Worm (Caenorhabditis elegans) whole organism, young adult: ENCODE results near the gene F44E5.17.

Source experiments
- C06A6.2 ChIP-seq: fragments of 200-800 bp; sonication (Bioruptor generic); conservative IDR thresholded peaks from 2 replicates; pipeline ENCODE4 v1.3.6; 2022; ENCODE audit warnings: missing genetic modification characterization, missing compliant biosample characterization
- F33H1.4 ChIP-seq: fragments of 200-800 bp; sonication (Bioruptor generic); IDR thresholded peaks from 2 replicates; pipeline ENCODE4 v1.3.6; 2022; ENCODE audit warnings: missing genetic modification reagents, missing genetic modification characterization, missing compliant biosample characterization
- F52B5.7 ChIP-seq: sonication (generic microtip); optimal IDR thresholded peaks from 2 replicates; lab custom pipeline; 2016; ENCODE audit warnings: mild to moderate bottlenecking, missing genetic modification characterization, missing compliant biosample characterization
- F55B11.4 ChIP-seq: sonication (generic microtip); optimal IDR thresholded peaks from 2 replicates; lab custom pipeline; 2016; ENCODE audit warnings: missing compliant biosample characterization, missing genetic modification characterization, borderline replicate concordance; ENCODE audit not compliant: insufficient read depth
- F57A8.1 ChIP-seq: fragments of 200-800 bp; sonication (Bioruptor generic); optimal IDR thresholded peaks from 2 replicates; lab custom pipeline; 2018; ENCODE audit warnings: mild to moderate bottlenecking, missing genetic modification characterization, moderate library complexity, missing compliant biosample characterization
- F57C9.4 ChIP-seq: sonication (generic microtip); optimal IDR thresholded peaks from 2 replicates; lab custom pipeline; 2017; ENCODE audit warnings: mild to moderate bottlenecking, missing genetic modification characterization, missing compliant biosample characterization
- Y53F4B.3 ChIP-seq: fragments of 200-800 bp; sonication (Bioruptor generic); IDR thresholded peaks from 2 replicates; pipeline ENCODE4 v1.3.6; 2022; ENCODE audit warnings: missing genetic modification reagents, missing genetic modification characterization, missing compliant biosample characterization
- Y56A3A.18 ChIP-seq: fragments of 200-800 bp; sonication (Bioruptor generic); IDR thresholded peaks from 2 replicates; pipeline ENCODE4 v1.3.6; 2022; ENCODE audit warnings: missing genetic modification reagents, missing genetic modification characterization, missing compliant biosample characterization
- ZK185.1 ChIP-seq: sonication (generic microtip); optimal IDR thresholded peaks from 2 replicates; lab custom pipeline; 2016; ENCODE audit warnings: mild to moderate bottlenecking, missing genetic modification characterization, missing compliant biosample characterization; ENCODE audit not compliant: poor library complexity, severe bottlenecking
- akir-1 ChIP-seq: fragments of 200-800 bp; sonication (Bioruptor generic); optimal IDR thresholded peaks from 2 replicates; lab custom pipeline; 2018; ENCODE audit warnings: mild to moderate bottlenecking, missing genetic modification characterization, moderate library complexity, missing compliant biosample characterization
- aptf-2 ChIP-seq: fragments of 200-800 bp; sonication (Bioruptor generic); conservative IDR thresholded peaks from 2 replicates; pipeline ENCODE4 v1.3.6; 2022; ENCODE audit warnings: missing genetic modification reagents, missing genetic modification characterization, missing compliant biosample characterization
- aptf-3 ChIP-seq: fragments of 200-800 bp; sonication (Bioruptor generic); IDR thresholded peaks from 2 replicates; pipeline ENCODE4 v1.3.6; 2022; ENCODE audit warnings: missing genetic modification characterization, missing compliant biosample characterization
- attf-3 ChIP-seq: fragments of 200-800 bp; sonication (Bioruptor generic); conservative IDR thresholded peaks from 2 replicates; pipeline ENCODE4 v1.3.6; 2022; ENCODE audit warnings: missing genetic modification reagents, missing genetic modification characterization, missing compliant biosample characterization
- ceh-100 ChIP-seq: fragments of 200-800 bp; sonication (Bioruptor generic); IDR thresholded peaks from 2 replicates; pipeline ENCODE4 v1.3.6; 2022; ENCODE audit warnings: missing genetic modification reagents, missing genetic modification characterization, missing compliant biosample characterization
- ceh-58 ChIP-seq: fragments of 200-800 bp; sonication (Bioruptor generic); IDR thresholded peaks from 2 replicates; pipeline ENCODE4 v1.3.6; 2022; ENCODE audit warnings: missing genetic modification characterization, missing compliant biosample characterization
- ceh-79 ChIP-seq: sonication (generic microtip); optimal IDR thresholded peaks from 2 replicates; lab custom pipeline; 2017; ENCODE audit warnings: mild to moderate bottlenecking, missing genetic modification characterization, missing compliant biosample characterization
- chd-7 ChIP-seq: sonication (generic microtip); optimal IDR thresholded peaks from 2 replicates; lab custom pipeline; 2016; ENCODE audit warnings: mild to moderate bottlenecking, missing genetic modification characterization, moderate library complexity, missing compliant biosample characterization
- efl-1 ChIP-seq: fragments of 150-350 bp; optimal IDR thresholded peaks from 2 replicates; lab custom pipeline; 2014; ENCODE audit warnings: missing biosample characterization, missing genetic modification reagents, missing genetic modification characterization
- egl-18 ChIP-seq: fragments of 200-800 bp; sonication (Bioruptor generic); IDR thresholded peaks from 2 replicates; pipeline ENCODE4 v1.3.6; 2022; ENCODE audit warnings: missing genetic modification reagents, missing genetic modification characterization, missing compliant biosample characterization
- hlh-12 ChIP-seq: sonication (generic microtip); optimal IDR thresholded peaks from 2 replicates; lab custom pipeline; 2016; ENCODE audit warnings: missing genetic modification characterization, missing compliant biosample characterization
- hmg-1.2 ChIP-seq: fragments of 200-800 bp; sonication (Bioruptor generic); IDR thresholded peaks from 2 replicates; pipeline ENCODE4 v1.3.6; 2022; ENCODE audit warnings: missing genetic modification reagents, missing genetic modification characterization, missing compliant biosample characterization
- lag-1 ChIP-seq: fragments of 200-800 bp; sonication (Bioruptor generic); IDR thresholded peaks from 2 replicates; pipeline ENCODE4 v1.3.6; 2022; ENCODE audit warnings: missing genetic modification reagents, missing genetic modification characterization, missing compliant biosample characterization
- let-526 ChIP-seq: fragments of 200-800 bp; sonication (Bioruptor generic); IDR thresholded peaks from 2 replicates; pipeline ENCODE4 v1.3.6; 2022; ENCODE audit warnings: missing genetic modification reagents, missing genetic modification characterization, missing compliant biosample characterization
- lin-26 ChIP-seq: fragments of 200-800 bp; sonication (Bioruptor generic); IDR thresholded peaks from 2 replicates; pipeline ENCODE4 v1.3.6; 2022; ENCODE audit warnings: missing genetic modification reagents, missing genetic modification characterization, missing compliant biosample characterization
- lir-1 ChIP-seq: fragments of 200-800 bp; sonication (Bioruptor generic); conservative IDR thresholded peaks from 2 replicates; pipeline ENCODE4 v1.3.6; 2022; ENCODE audit warnings: missing genetic modification reagents, missing genetic modification characterization, missing compliant biosample characterization
- lsl-1 ChIP-seq: fragments of 200-800 bp; sonication (Bioruptor generic); optimal IDR thresholded peaks from 2 replicates; lab custom pipeline; 2018; ENCODE audit warnings: mild to moderate bottlenecking, missing genetic modification characterization, moderate library complexity, missing compliant biosample characterization
- lsy-27 ChIP-seq: sonication (generic microtip); optimal IDR thresholded peaks from 2 replicates; lab custom pipeline; 2017; ENCODE audit warnings: missing genetic modification characterization, mild to moderate bottlenecking, missing compliant biosample characterization, antibody characterized with exemption, missing genotype, borderline replicate concordance; ENCODE audit not compliant: insufficient read depth
- madf-8 ChIP-seq: fragments of 200-800 bp; sonication (Bioruptor generic); conservative IDR thresholded peaks from 2 replicates; pipeline ENCODE4 v1.3.6; 2022; ENCODE audit warnings: missing genetic modification reagents, missing genetic modification characterization, missing compliant biosample characterization
- mcd-1 ChIP-seq: fragments of 200-800 bp; sonication (Bioruptor generic); IDR thresholded peaks from 2 replicates; pipeline ENCODE4 v1.3.6; 2022; ENCODE audit warnings: missing genetic modification reagents, missing genetic modification characterization, missing compliant biosample characterization
- mxl-1 ChIP-seq: sonication (generic microtip); optimal IDR thresholded peaks from 2 replicates; lab custom pipeline; 2016; ENCODE audit warnings: missing genetic modification characterization, missing compliant biosample characterization
- nfya-1 ChIP-seq: sonication (generic microtip); optimal IDR thresholded peaks from 2 replicates; lab custom pipeline; 2017; ENCODE audit warnings: antibody characterized with exemption, missing compliant biosample characterization, missing genetic modification characterization, borderline replicate concordance; ENCODE audit not compliant: insufficient read depth
- nfya-2 ChIP-seq: fragments of 200-800 bp; sonication (Bioruptor generic); IDR thresholded peaks from 2 replicates; pipeline ENCODE4 v1.3.6; 2022; ENCODE audit warnings: missing genetic modification reagents, missing genetic modification characterization, missing compliant biosample characterization
- nhr-179 ChIP-seq: sonication (generic microtip); optimal IDR thresholded peaks from 2 replicates; lab custom pipeline; 2016; ENCODE audit warnings: mild to moderate bottlenecking, missing genetic modification characterization, missing compliant biosample characterization
- nhr-80 ChIP-seq: sonication (generic microtip); optimal IDR thresholded peaks from 2 replicates; lab custom pipeline; 2016; ENCODE audit warnings: missing genetic modification characterization, missing compliant biosample characterization
- nhr-90 ChIP-seq: sonication (generic microtip); optimal IDR thresholded peaks from 2 replicates; lab custom pipeline; 2016; ENCODE audit warnings: missing genotype, mild to moderate bottlenecking, missing genetic modification characterization, missing compliant biosample characterization
- pbrm-1 ChIP-seq: fragments of 200-800 bp; sonication (Bioruptor generic); IDR thresholded peaks from 2 replicates; pipeline ENCODE4 v1.3.6; 2022; ENCODE audit warnings: missing genetic modification reagents, missing genetic modification characterization, missing compliant biosample characterization
- pha-4 ChIP-seq: fragments of 150-350 bp; sonication (generic microtip); optimal IDR thresholded peaks from 2 replicates; lab custom pipeline; 2014; ENCODE audit warnings: missing biosample characterization, missing genetic modification reagents, missing genetic modification characterization
- sptf-2 ChIP-seq: fragments of 200-800 bp; sonication (Bioruptor generic); optimal IDR thresholded peaks from 2 replicates; lab custom pipeline; 2018; ENCODE audit warnings: mild to moderate bottlenecking, missing genetic modification characterization, missing compliant biosample characterization
- tbp1 ChIP-seq: fragments of 200-800 bp; sonication (Bioruptor generic); optimal IDR thresholded peaks from 2 replicates; lab custom pipeline; 2018; ENCODE audit warnings: mild to moderate bottlenecking, missing genetic modification characterization, missing compliant biosample characterization
- tbx-9 ChIP-seq: sonication (generic microtip); optimal IDR thresholded peaks from 2 replicates; lab custom pipeline; 2016; ENCODE audit warnings: borderline replicate concordance, missing genetic modification characterization, inconsistent platforms, missing compliant biosample characterization
- tlf-1 ChIP-seq: fragments of 200-800 bp; sonication (Bioruptor generic); optimal IDR thresholded peaks from 2 replicates; lab custom pipeline; 2018; ENCODE audit warnings: mild to moderate bottlenecking, missing genetic modification characterization, missing compliant biosample characterization
- ztf-28 ChIP-seq: fragments of 200-800 bp; sonication (Bioruptor generic); IDR thresholded peaks from 2 replicates; pipeline ENCODE4 v1.3.6; 2022; ENCODE audit warnings: missing genetic modification reagents, missing genetic modification characterization, missing compliant biosample characterization

The F44E5.17 gene

DNA sequence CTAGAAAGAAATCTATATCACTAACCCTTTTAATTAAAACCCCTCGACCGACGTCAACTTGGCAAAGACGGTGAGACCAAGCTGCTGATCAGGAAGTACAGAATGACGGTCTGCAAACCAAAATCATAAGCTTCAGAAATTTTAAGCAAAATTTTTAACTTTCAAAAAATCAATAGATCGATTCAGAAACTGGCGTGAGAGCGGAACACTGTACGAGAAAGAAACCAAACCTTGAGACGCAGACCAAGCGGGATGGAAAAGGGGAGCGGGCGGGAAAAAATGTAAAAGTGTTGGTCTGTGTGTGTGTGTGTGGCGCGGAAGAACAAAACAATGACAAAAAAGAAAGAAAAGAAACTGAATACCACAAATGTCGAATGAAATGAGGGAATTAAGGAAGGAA is at the start of gene F44E5.17, which contains the start of gene gpb-1:
Gene F44E5.17, minus strand, starts transcription at position 101 of the 400 bp plus-strand sequence.
Gene gpb-1, minus strand, starts transcription at position 118 of the 400 bp plus-strand sequence.
- peak; percentile 6 for TF ChIP-seq efl-1 (GFP tag; lab: Kevin White, UChicago)
- no peak for TF ChIP-seq ceh-79 (tag; lab: Kevin White, UChicago)
- no peak for TF ChIP-seq akir-1 (GFP tag; lab: Kevin White, UChicago)
- TF ChIP-seq aptf-3 (GFP tag; lab: Robert Waterston, UW) = no peak
- no peak for TF ChIP-seq lag-1 (GFP tag; lab: Robert Waterston, UW)
- TF ChIP-seq nhr-179 = no peak
- peak; percentile 11; the same call in 1 of the 2 replicates for TF ChIP-seq hmg-1.2

DNA sequence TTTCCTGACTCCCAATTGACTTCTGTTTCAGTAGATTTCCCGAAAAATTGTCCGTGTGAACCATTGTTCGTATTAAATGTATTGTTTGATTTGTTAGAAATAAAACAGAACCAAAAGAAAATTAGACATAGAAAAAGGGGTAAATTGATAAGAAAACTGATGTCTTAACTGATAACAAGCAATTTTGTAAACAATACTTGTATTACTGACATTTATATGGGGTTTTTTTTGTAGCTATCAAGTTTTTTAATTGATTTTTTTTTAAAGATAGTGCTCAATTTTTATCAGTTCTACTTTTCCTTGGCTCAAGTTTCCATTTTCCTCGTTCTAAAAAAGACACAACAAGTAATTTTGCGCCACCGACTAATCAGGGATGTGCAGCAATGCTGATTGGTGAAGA is 48.8 kb upstream of the F44E5.17 start:
- TF ChIP-seq ZK185.1 (tag; lab: Kevin White, UChicago) (no peak), nhr-80 (tag; lab: Kevin White, UChicago) (peak; percentile 42), F57C9.4 (tag; lab: Kevin White, UChicago) (no peak), Y53F4B.3 (GFP tag; lab: Robert Waterston, UW) (no peak), lin-26 (no peak), ceh-58 (GFP tag; lab: Robert Waterston, UW) (no peak)

DNA sequence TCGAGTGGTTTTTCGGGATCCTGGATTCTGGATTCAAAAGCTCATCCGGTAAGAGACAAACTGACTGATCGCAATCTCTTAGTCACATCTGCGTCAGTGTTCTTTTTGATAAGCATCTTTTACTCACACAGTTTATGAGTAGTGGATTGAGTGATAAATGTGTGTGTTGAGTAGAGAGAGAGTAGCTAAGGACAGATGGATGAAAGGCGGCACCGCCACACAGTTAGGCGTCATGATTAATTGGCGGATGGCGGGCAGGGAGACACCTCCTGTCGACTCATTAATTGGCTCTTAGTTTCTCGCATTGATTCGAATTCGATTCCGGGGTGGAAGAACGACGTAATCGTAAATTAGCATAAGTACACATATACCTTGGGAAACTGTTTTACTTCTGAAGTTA is 46.0 kb upstream of the F44E5.17 start:
- TF ChIP-seq ztf-28 = no peak
- TF ChIP-seq egl-18 (GFP tag; lab: Robert Waterston, UW) = no peak
- no peak for TF ChIP-seq attf-3 (GFP tag; lab: Robert Waterston, UW)
- TF ChIP-seq F57A8.1 (GFP tag; lab: Kevin White, UChicago) = no peak
- no peak for TF ChIP-seq F55B11.4 (tag; lab: Kevin White, UChicago)
- TF ChIP-seq lsl-1 (GFP tag; lab: Kevin White, UChicago) = no peak
- no peak for TF ChIP-seq aptf-3 (GFP tag; lab: Robert Waterston, UW)
- no peak for TF ChIP-seq let-526 (GFP tag; lab: Robert Waterston, UW)
- no peak for TF ChIP-seq mcd-1 (GFP tag; lab: Robert Waterston, UW)
- TF ChIP-seq lin-26 = no peak
- TF ChIP-seq Y56A3A.18 (GFP tag; lab: Robert Waterston, UW) = no peak
- no peak for TF ChIP-seq nfya-2 (GFP tag; lab: Robert Waterston, UW)

DNA sequence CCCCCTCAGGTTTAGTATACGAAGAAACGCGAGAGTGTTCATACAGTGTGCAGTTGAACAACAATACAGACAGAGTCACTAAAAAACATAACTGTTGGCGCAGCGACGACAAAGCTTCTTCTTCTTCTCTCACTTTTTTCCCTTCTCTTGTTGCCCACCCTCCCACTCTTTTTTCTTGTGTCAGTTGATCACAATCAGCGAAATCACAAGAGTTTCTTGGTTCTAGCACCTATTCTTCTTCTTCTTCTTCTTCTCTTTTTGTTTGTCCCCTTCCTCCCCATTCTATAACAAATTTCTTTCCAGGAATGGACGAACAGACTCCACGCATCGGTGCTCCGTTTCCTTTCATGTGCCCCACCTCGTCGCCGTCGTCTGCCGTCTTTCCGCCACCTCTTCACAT is 42.1 kb upstream of the F44E5.17 start, which contains the start of gene F43G6.4:
Gene F43G6.4, plus strand, starts transcription at position 301 of the 400 bp plus-strand sequence.
- TF ChIP-seq ceh-100 (GFP tag; lab: Robert Waterston, UW) (no peak), aptf-2 (GFP tag; lab: Robert Waterston, UW) (no peak), F55B11.4 (tag; lab: Kevin White, UChicago) (no peak), madf-8 (GFP tag; lab: Robert Waterston, UW) (no peak), F57C9.4 (tag; lab: Kevin White, UChicago) (no peak), nhr-90 (no peak), tbp1 (no peak), tlf-1 (GFP tag; lab: Kevin White, UChicago) (no peak), F33H1.4 (no peak), efl-1 (GFP tag; lab: Kevin White, UChicago) (no peak), pha-4 (tag; lab: Kevin White, UChicago) (no peak)

DNA sequence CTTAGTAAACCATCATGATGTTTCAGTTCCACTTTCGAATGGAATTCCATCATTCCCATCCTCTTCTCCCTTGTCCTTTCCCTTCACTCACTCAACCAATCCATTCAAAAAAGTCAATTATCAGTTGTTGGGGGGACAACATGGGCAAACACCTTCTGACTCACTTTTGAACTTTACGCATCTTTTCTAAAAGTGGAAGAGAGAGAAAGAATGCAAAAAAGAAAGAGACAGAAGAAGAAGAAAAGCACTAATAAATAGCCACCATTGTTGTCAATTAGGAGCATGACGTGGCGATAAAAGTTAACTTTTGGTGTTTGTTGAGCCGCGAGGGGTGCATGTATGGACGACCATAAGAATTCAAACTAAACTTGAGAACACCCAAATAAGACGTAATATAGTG is 39.6 kb upstream of the F44E5.17 start:
- TF ChIP-seq tbp1 (no peak), tbx-9 (no peak), ceh-79 (tag; lab: Kevin White, UChicago) (no peak), hmg-1.2 (no peak), chd-7 (no peak), sptf-2 (no peak), pbrm-1 (GFP tag; lab: Robert Waterston, UW) (no peak), nfya-1 (tag; lab: Kevin White, UChicago) (no peak), mxl-1 (no peak), C06A6.2 (no peak), hlh-12 (tag; lab: Kevin White, UChicago) (no peak), lir-1 (no peak), F52B5.7 (tag; lab: Kevin White, UChicago) (no peak), lsy-27 (tag; lab: Kevin White, UChicago) (no peak)
